Fruit fly (Drosophila melanogaster) whole organism, embryonic: Measurements from ENCODE around the gene Ac3.
A peak's percentile ranks its signal among the peaks of the same experiment; 100 is the strongest.

Source experiments
- Aef1 ChIP-seq: fragments of 200-800 bp; sonication (Bioruptor generic); IDR thresholded peaks from 3 replicates; pipeline ENCODE4 v1.3.6; 2022; ENCODE audit warnings: missing biosample characterization, missing genetic modification characterization
- Atf6 ChIP-seq: fragments of 200-800 bp; sonication (Bioruptor generic); IDR thresholded peaks from 2 replicates; pipeline ENCODE4 v1.3.6; 2022; ENCODE audit warnings: missing biosample characterization, missing genetic modification characterization
- Bdp1 ChIP-seq: fragments of 200-800 bp; sonication (Bioruptor generic); optimal IDR thresholded peaks from 3 replicates; lab custom pipeline; 2016; ENCODE audit warnings: missing biosample characterization, missing genetic modification characterization
- CG11247 ChIP-seq: fragments of 200-800 bp; sonication (Bioruptor generic); IDR thresholded peaks from 2 replicates; pipeline ENCODE4 v1.3.6; 2022; ENCODE audit warnings: missing biosample characterization, missing genetic modification characterization
- CG11398 ChIP-seq: fragments of 200-800 bp; sonication (Bioruptor generic); optimal IDR thresholded peaks from 2 replicates; lab custom pipeline; 2016; ENCODE audit warnings: missing biosample characterization, missing genetic modification characterization
- CG11560 ChIP-seq: fragments of 200-800 bp; sonication (Bioruptor generic); IDR thresholded peaks from 3 replicates; pipeline ENCODE4 v1.3.6; 2022; ENCODE audit warnings: missing biosample characterization, missing genetic modification characterization
- CG13123 ChIP-seq: fragments of 200-800 bp; sonication (Bioruptor generic); optimal IDR thresholded peaks from 2 replicates; lab custom pipeline; 2016; ENCODE audit warnings: missing biosample characterization, missing genetic modification characterization
- CG13894 ChIP-seq: fragments of 200-800 bp; sonication (Bioruptor generic); optimal IDR thresholded peaks from 3 replicates; lab custom pipeline; 2018; ENCODE audit warnings: missing biosample characterization, mild to moderate bottlenecking, missing genetic modification characterization, moderate library complexity
- CG14441 ChIP-seq: fragments of 200-800 bp; sonication (Bioruptor generic); IDR thresholded peaks from 2 replicates; pipeline ENCODE4 v1.3.6; 2022; ENCODE audit warnings: missing biosample characterization, missing genetic modification characterization
- CG1529 ChIP-seq: fragments of 200-800 bp; sonication (Bioruptor generic); optimal IDR thresholded peaks from 3 replicates; lab custom pipeline; 2018; ENCODE audit warnings: missing biosample characterization, missing genetic modification characterization
- CG15601 ChIP-seq: fragments of 200-800 bp; sonication (Bioruptor generic); optimal IDR thresholded peaks from 3 replicates; lab custom pipeline; 2019; ENCODE audit warnings: missing biosample characterization, mild to moderate bottlenecking, missing genetic modification characterization, moderate library complexity
- CG15696 ChIP-seq: fragments of 200-800 bp; sonication (Bioruptor generic); optimal IDR thresholded peaks from 2 replicates; lab custom pipeline; 2019; ENCODE audit warnings: missing biosample characterization, mild to moderate bottlenecking, missing genetic modification characterization, moderate library complexity
- CG1602 ChIP-seq: fragments of 200-800 bp; sonication (Bioruptor generic); optimal IDR thresholded peaks from 3 replicates; lab custom pipeline; 2016; ENCODE audit warnings: missing biosample characterization, missing genetic modification characterization
- CG17802 ChIP-seq: fragments of 200-800 bp; sonication (Bioruptor generic); optimal IDR thresholded peaks from 2 replicates; lab custom pipeline; 2018; ENCODE audit warnings: missing biosample characterization, mild to moderate bottlenecking, missing genetic modification characterization, moderate library complexity
- CG30020 ChIP-seq: fragments of 200-800 bp; optimal IDR thresholded peaks from 2 replicates; lab custom pipeline; 2019; ENCODE audit warnings: missing biosample characterization, mild to moderate bottlenecking, missing genetic modification characterization, moderate library complexity
- CG32532 ChIP-seq: fragments of 200-800 bp; sonication (Bioruptor generic); IDR thresholded peaks from 2 replicates; pipeline ENCODE4 v1.3.6; 2022; ENCODE audit warnings: missing biosample characterization, missing genetic modification characterization
- CG3407 ChIP-seq: fragments of 200-800 bp; sonication (Bioruptor generic); optimal IDR thresholded peaks from 2 replicates; lab custom pipeline; 2018; ENCODE audit warnings: missing biosample characterization, mild to moderate bottlenecking, missing genetic modification characterization
- CG34422 ChIP-seq: fragments of 200-800 bp; sonication (Bioruptor generic); IDR thresholded peaks from 3 replicates; pipeline ENCODE4 v1.3.6; 2022; ENCODE audit warnings: missing biosample characterization, missing genetic modification characterization
- CG43689 ChIP-seq: fragments of 200-800 bp; sonication (Bioruptor generic); IDR thresholded peaks from 2 replicates; pipeline ENCODE4 v1.3.6; 2022; ENCODE audit warnings: missing biosample characterization, missing genetic modification characterization
- CG6813 ChIP-seq: fragments of 200-800 bp; sonication (Bioruptor generic); optimal IDR thresholded peaks from 2 replicates; lab custom pipeline; 2017; ENCODE audit warnings: missing biosample characterization, missing genetic modification characterization, mild to moderate bottlenecking, moderate library complexity, missing genetic modification reagents
- CG9727 ChIP-seq: fragments of 200-800 bp; sonication (Bioruptor generic); optimal IDR thresholded peaks from 3 replicates; lab custom pipeline; 2017; ENCODE audit warnings: missing biosample characterization, mild to moderate bottlenecking, missing genetic modification characterization
- D19B ChIP-seq: fragments of 200-800 bp; sonication (Bioruptor generic); optimal IDR thresholded peaks from 2 replicates; lab custom pipeline; 2017; ENCODE audit warnings: missing biosample characterization, mild to moderate bottlenecking, missing genetic modification characterization
- Dek ChIP-seq: fragments of 200-800 bp; sonication (Bioruptor generic); optimal IDR thresholded peaks from 3 replicates; lab custom pipeline; 2019; ENCODE audit warnings: missing biosample characterization, mild to moderate bottlenecking, missing genetic modification characterization, moderate library complexity
- ERR ChIP-seq: fragments of 200-800 bp; sonication (Bioruptor generic); optimal IDR thresholded peaks from 2 replicates; lab custom pipeline; 2016; ENCODE audit warnings: missing biosample characterization, missing genetic modification characterization
- HLHmδ ChIP-seq: fragments of 200-800 bp; sonication (Bioruptor generic); optimal IDR thresholded peaks from 2 replicates; lab custom pipeline; 2018; ENCODE audit warnings: missing biosample characterization, mild to moderate bottlenecking, missing genetic modification characterization, moderate library complexity
- Kr ChIP-seq: fragments of 200-800 bp; sonication (Bioruptor generic); optimal IDR thresholded peaks from 2 replicates; lab custom pipeline; 2017; ENCODE audit warnings: missing biosample characterization, mild to moderate bottlenecking, missing genetic modification characterization
- Lim3 ChIP-seq: fragments of 200-800 bp; sonication (Bioruptor generic); IDR thresholded peaks from 2 replicates; pipeline ENCODE4 v1.3.6; 2022; ENCODE audit warnings: missing biosample characterization, missing genetic modification characterization
- Lpt ChIP-seq: fragments of >200 bp; optimal IDR thresholded peaks from 2 replicates; lab custom pipeline; 2018; ENCODE audit warnings: missing biosample characterization, missing genetic modification characterization
- Myb ChIP-seq: fragments of 200-800 bp; sonication (Bioruptor generic); optimal IDR thresholded peaks from 2 replicates; lab custom pipeline; 2016; ENCODE audit warnings: missing biosample characterization, missing genetic modification characterization
- Sin3A ChIP-seq: fragments of >200 bp; optimal IDR thresholded peaks from 2 replicates; lab custom pipeline; 2018
- Trl ChIP-seq, 3 experiments: fragments of >200 bp in 2 of 3; fragments of 200-800 bp in 1 of 3; sonication (Bioruptor generic) in 1 of 3; optimal IDR thresholded peaks; 2 replicates in 1 of 3; 3 replicates in 2 of 3; lab custom pipeline; 2016 to 2017; ENCODE audit warnings: missing biosample characterization in 1 of 3, missing genetic modification characterization in 1 of 3
- Vsx1 ChIP-seq: fragments of 200-800 bp; sonication (Bioruptor generic); optimal IDR thresholded peaks from 2 replicates; lab custom pipeline; 2017; ENCODE audit warnings: missing biosample characterization, mild to moderate bottlenecking, missing genetic modification characterization, missing genetic modification reagents
- Xbp1 ChIP-seq: fragments of 200-800 bp; sonication (Bioruptor generic); optimal IDR thresholded peaks from 3 replicates; lab custom pipeline; 2016; ENCODE audit warnings: missing biosample characterization, mild to moderate bottlenecking, missing genetic modification characterization
- ab ChIP-seq: fragments of 200-800 bp; sonication (Bioruptor generic); optimal IDR thresholded peaks from 2 replicates; lab custom pipeline; 2016; ENCODE audit warnings: missing biosample characterization, missing genetic modification characterization
- aop ChIP-seq: fragments of 200-800 bp; sonication (Bioruptor generic); IDR thresholded peaks from 2 replicates; pipeline ENCODE4 v1.3.6; 2022; ENCODE audit warnings: missing biosample characterization, missing genetic modification characterization
- ase ChIP-seq: fragments of 200-800 bp; sonication (Bioruptor generic); IDR thresholded peaks from 3 replicates; pipeline ENCODE4 v1.3.6; 2022; ENCODE audit warnings: missing biosample characterization, missing genetic modification characterization
- bowl ChIP-seq: fragments of 200-800 bp; sonication (Bioruptor generic); IDR thresholded peaks from 2 replicates; pipeline ENCODE4 v1.3.6; 2022; ENCODE audit warnings: missing biosample characterization, missing genetic modification characterization
- br ChIP-seq: fragments of >200 bp; optimal IDR thresholded peaks from 2 replicates; lab custom pipeline; 2017
- cg ChIP-seq: fragments of 200-800 bp; sonication (Bioruptor generic); optimal IDR thresholded peaks from 3 replicates; lab custom pipeline; 2019; ENCODE audit warnings: missing biosample characterization, mild to moderate bottlenecking, missing genetic modification characterization, moderate library complexity
- dimm ChIP-seq: fragments of 200-800 bp; sonication (Bioruptor generic); IDR thresholded peaks from 2 replicates; pipeline ENCODE4 v1.3.6; 2022; ENCODE audit warnings: missing biosample characterization, missing genetic modification characterization
- ems ChIP-seq: fragments of 200-800 bp; sonication (Bioruptor generic); optimal IDR thresholded peaks from 3 replicates; lab custom pipeline; 2016; ENCODE audit warnings: missing biosample characterization, missing genetic modification characterization
- kni ChIP-seq: fragments of 200-800 bp; sonication (Bioruptor generic); optimal IDR thresholded peaks from 3 replicates; lab custom pipeline; 2017; ENCODE audit warnings: mild to moderate bottlenecking, missing biosample characterization, missing genetic modification reagents, missing genetic modification characterization
- mld ChIP-seq: fragments of 200-800 bp; sonication (Bioruptor generic); IDR thresholded peaks from 3 replicates; pipeline ENCODE4 v1.3.6; 2022; ENCODE audit warnings: missing biosample characterization, missing genetic modification characterization; ENCODE audit not compliant: partially characterized antibody
- nau ChIP-seq: fragments of 200-800 bp; sonication (Bioruptor generic); optimal IDR thresholded peaks from 3 replicates; lab custom pipeline; 2017; ENCODE audit warnings: missing biosample characterization, mild to moderate bottlenecking, missing genetic modification characterization, missing genetic modification reagents
- pum ChIP-seq: fragments of 200-800 bp; sonication (Bioruptor generic); optimal IDR thresholded peaks from 2 replicates; lab custom pipeline; 2016; ENCODE audit warnings: missing biosample characterization, missing genetic modification characterization
- pzg ChIP-seq: fragments of 200-800 bp; sonication (Bioruptor generic); optimal IDR thresholded peaks from 3 replicates; lab custom pipeline; 2018; ENCODE audit warnings: missing biosample characterization, mild to moderate bottlenecking, missing genetic modification characterization, moderate library complexity
- seq ChIP-seq: fragments of 200-800 bp; sonication (Bioruptor generic); IDR thresholded peaks from 2 replicates; pipeline ENCODE4 v1.3.6; 2022; ENCODE audit warnings: missing biosample characterization, missing genetic modification characterization
- sisA ChIP-seq: fragments of 200-800 bp; sonication (Bioruptor generic); IDR thresholded peaks from 2 replicates; pipeline ENCODE4 v1.3.6; 2022; ENCODE audit warnings: missing biosample characterization, missing genetic modification characterization
- twi ChIP-seq: fragments of 200-800 bp; optimal IDR thresholded peaks from 2 replicates; lab custom pipeline; 2019; ENCODE audit warnings: missing biosample characterization, mild to moderate bottlenecking, missing genetic modification characterization, moderate library complexity
- unpg ChIP-seq: fragments of 200-800 bp; sonication (Bioruptor generic); optimal IDR thresholded peaks from 3 replicates; lab custom pipeline; 2018; ENCODE audit warnings: missing biosample characterization, mild to moderate bottlenecking, missing genetic modification characterization, moderate library complexity
- zen ChIP-seq: fragments of 200-800 bp; sonication (Bioruptor generic); optimal IDR thresholded peaks from 3 replicates; lab custom pipeline; 2018; ENCODE audit warnings: missing biosample characterization, mild to moderate bottlenecking, missing genetic modification characterization, moderate library complexity

Ac3 gene

dm6 chr2L:21629149-21629813 lies 3.1 kb upstream of the Ac3 start (continued):
- TF ChIP-seq CG11560 (tag; lab: Robert Waterston, UW) = no peak
- no peak for TF ChIP-seq CG6813
- TF ChIP-seq D19B = peak; percentile 64
- no peak; the same call in 1 of the 2 replicates for TF ChIP-seq CG11247 (GFP tag; lab: Robert Waterston, UW)
- no peak for TF ChIP-seq Bdp1 (GFP tag; lab: Kevin White, UChicago)
- no peak for TF ChIP-seq Lpt (GFP tag; lab: Kevin White, UChicago)
- no peak for TF ChIP-seq seq (GFP tag; lab: Robert Waterston, UW)
- TF ChIP-seq CG43689 = no peak
- TF ChIP-seq ERR = no peak
- TF ChIP-seq unpg = no peak
- TF ChIP-seq cg = peak; percentile 97
- TF ChIP-seq CG1529 (GFP tag; lab: Kevin White, UChicago) = no peak
- TF ChIP-seq sisA (GFP tag; lab: Robert Waterston, UW) = no peak
- TF ChIP-seq CG9727 (GFP tag; lab: Kevin White, UChicago) = no peak
- no peak for TF ChIP-seq ems
- TF ChIP-seq CG17802 = no peak
- no peak for TF ChIP-seq CG14441 (GFP tag; lab: Robert Waterston, UW)
- TF ChIP-seq CG13123 (GFP tag; lab: Kevin White, UChicago) = no peak
- peak; percentile 20 for TF ChIP-seq CG13894 (tag; lab: Kevin White, UChicago)
- TF ChIP-seq bowl (GFP tag; lab: Robert Waterston, UW) = no peak
- TF ChIP-seq kni (GFP tag; lab: Kevin White, UChicago) = no peak
- no peak for TF ChIP-seq Kr (GFP tag; lab: Kevin White, UChicago)
- no peak for TF ChIP-seq CG3407
- no peak for TF ChIP-seq Dek (tag; lab: Kevin White, UChicago)
- no peak for TF ChIP-seq Atf6 (GFP tag; lab: Robert Waterston, UW)
- no peak for TF ChIP-seq ase (GFP tag; lab: Robert Waterston, UW)
- no peak for TF ChIP-seq CG15696 (tag; lab: Kevin White, UChicago)
- no peak for TF ChIP-seq CG11398 (GFP tag; lab: Kevin White, UChicago)
- no peak for TF ChIP-seq CG15601 (tag; lab: Kevin White, UChicago)
- TF ChIP-seq HLHmδ (GFP tag; lab: Kevin White, UChicago) = no peak
- TF ChIP-seq CG34422 (GFP tag; lab: Robert Waterston, UW) = peak; percentile 97
- TF ChIP-seq twi = no peak
- no peak for TF ChIP-seq Lim3 (GFP tag; lab: Robert Waterston, UW)
- TF ChIP-seq br (lab: Kevin White, UChicago) = no peak
- no peak for TF ChIP-seq pum (GFP tag; lab: Kevin White, UChicago)
- peak; percentile 43 for TF ChIP-seq zen (tag; lab: Kevin White, UChicago)
- TF ChIP-seq pzg (GFP tag; lab: Kevin White, UChicago) = peak; percentile 26
- TF ChIP-seq Xbp1 = no peak
- TF ChIP-seq Sin3A (lab: Kevin White, UChicago) = no peak
- TF ChIP-seq Vsx1 = no peak
- TF ChIP-seq CG1602 (GFP tag; lab: Kevin White, UChicago) = no peak
- TF ChIP-seq nau = peak; percentile 33
- no peak for TF ChIP-seq ab (GFP tag; lab: Kevin White, UChicago)
- no peak for TF ChIP-seq CG30020 (tag; lab: Kevin White, UChicago)
- TF ChIP-seq Aef1 (GFP tag; lab: Robert Waterston, UW) = no peak
- no peak for TF ChIP-seq aop (GFP tag; lab: Robert Waterston, UW)
- peak; percentile 20 for TF ChIP-seq Myb (GFP tag; lab: Kevin White, UChicago)
- TF ChIP-seq Trl (optimal IDR thresholded peaks at IDR 0.05; lab: Kevin White, UChicago) = peak in 1 of 2 experiments; percentile 1
- TF ChIP-seq Trl (GFP tag; optimal IDR thresholded peaks at IDR 0.05; lab: Kevin White, UChicago) = no peak
- peak; percentile 8; the same call in 1 of the 3 replicates for TF ChIP-seq mld (GFP tag; lab: Robert Waterston, UW)
- no peak for TF ChIP-seq CG32532 (GFP tag; lab: Robert Waterston, UW)
- no peak for TF ChIP-seq dimm (GFP tag; lab: Robert Waterston, UW)
